Fruit fly (Drosophila melanogaster) whole organism, embryonic: ENCODE data around the gene mthl1.

Experiments
- CG10959 ChIP-seq: fragments of 200-800 bp; sonication (Bioruptor generic); IDR thresholded peaks from 2 replicates; pipeline ENCODE4 v1.3.6; 2022; ENCODE audit warnings: missing biosample characterization, missing genetic modification characterization
- CG9727 ChIP-seq: fragments of 200-800 bp; sonication (Bioruptor generic); optimal IDR thresholded peaks from 3 replicates; lab custom pipeline; 2017; ENCODE audit warnings: missing biosample characterization, mild to moderate bottlenecking, missing genetic modification characterization
- NK7.1 ChIP-seq: fragments of 200-800 bp; sonication (Bioruptor generic); optimal IDR thresholded peaks from 3 replicates; lab custom pipeline; 2016; ENCODE audit warnings: missing biosample characterization, missing genetic modification characterization
- gem ChIP-seq: fragments of 200-800 bp; sonication (Bioruptor generic); optimal IDR thresholded peaks from 2 replicates; lab custom pipeline; 2019; ENCODE audit warnings: missing biosample characterization, mild to moderate bottlenecking, missing genetic modification characterization, moderate library complexity

- TF ChIP-seq NK7.1 (GFP tag; lab: Kevin White, UChicago) (no peak), gem (tag; lab: Kevin White, UChicago) (peak; percentile 60), CG9727 (peak; percentile 74), CG10959 (GFP tag; lab: Robert Waterston, UW) (no peak)
Measured at dm6 chrX:16644535-16645131, 3.9 kb downstream of the mthl1 start.
